Worm (Caenorhabditis elegans): Measurements from ENCODE around the gene K07G6.1.
"Not testable (repeated sequence)": the region's sequence is repeated elsewhere in the genome, so short reads cannot be mapped to it uniquely, and the experiment has no call there.

- not testable (repeated sequence) for TF ChIP-seq unc-62 (GFP tag; optimal IDR thresholded peaks at IDR 0.05); lin-13 (tag; optimal IDR thresholded peaks at IDR 0.05); lsy-2 (tag; optimal IDR thresholded peaks at IDR 0.05); ztf-11 (tag; optimal IDR thresholded peaks at IDR 0.05); unc-39 (tag; optimal IDR thresholded peaks at IDR 0.05); mls-2 (tag; optimal IDR thresholded peaks at IDR 0.05); nhr-28 (tag; optimal IDR thresholded peaks at IDR 0.05); mep-1 (tag; optimal IDR thresholded peaks at IDR 0.05); drap-1 (GFP tag; optimal IDR thresholded peaks at IDR 0.05); nhr-237 (tag; optimal IDR thresholded peaks at IDR 0.05); cnd-1 (tag; optimal IDR thresholded peaks at IDR 0.05); mab-5 (tag; optimal IDR thresholded peaks at IDR 0.05)
Observed at ce11 chrII:1775234-1775633, 33.9 kb downstream of the K07G6.1 start, which contains the start of gene F36H5.14.

Measured in whole organism, mixed stage, embryonic.